Fruit fly (Drosophila melanogaster) ovary, adult (tissue): ENCODE measurements around the gene CG9030.
A peak's percentile ranks its signal among the peaks of the same experiment; 100 is the strongest.

Experiments
- CG17801 ChIP-seq: fragments of 200-800 bp; optimal IDR thresholded peaks from 2 replicates; lab custom pipeline; 2019; ENCODE audit warnings: missing biosample characterization, mild to moderate bottlenecking, missing genetic modification characterization, moderate library complexity; ENCODE audit not compliant: partially characterized antibody

CG9030 gene

dm6 chrX:14955050-14955783 is at the start of gene CG9030, which contains the start of gene eag:
Gene CG9030, minus strand, starts transcription at chrX:14955100.
Gene eag, plus strand, starts transcription at chrX:14955477.
- TF ChIP-seq CG17801 (GFP tag; lab: Kevin White, UChicago), result no peak

dm6 chrX:14960856-14961255 is 6.0 kb upstream of the CG9030 start:
- no peak for TF ChIP-seq CG17801 (GFP tag; lab: Kevin White, UChicago)

dm6 chrX:14953896-14954295 is 1.0 kb downstream of the CG9030 start:
- TF ChIP-seq CG17801 (GFP tag; lab: Kevin White, UChicago), result peak; percentile 48

- TF ChIP-seq CG17801 (GFP tag; lab: Kevin White, UChicago), result peak; percentile 96
Observed at dm6 chrX:14952845-14953720, 1.8 kb downstream of the CG9030 start, which contains the start of gene pdgy. Gene pdgy, minus strand, starts transcription at chrX:14953532.

dm6 chrX:14952097-14952844 is 2.6 kb downstream of the CG9030 start:
- peak; percentile 50 for TF ChIP-seq CG17801 (GFP tag; lab: Kevin White, UChicago)

- TF ChIP-seq CG17801 (GFP tag; lab: Kevin White, UChicago), result no peak
Observed at dm6 chrX:14951346-14951862, 3.5 kb downstream of the CG9030 start.

dm6 chrX:14950273-14951272 is 4.3 kb downstream of the CG9030 start:
- TF ChIP-seq CG17801 (GFP tag; lab: Kevin White, UChicago), result peak; percentile 99

- no peak for TF ChIP-seq CG17801 (GFP tag; lab: Kevin White, UChicago)
Observed at dm6 chrX:14949227-14949626, 5.7 kb downstream of the CG9030 start.

dm6 chrX:14947399-14947798 is 7.5 kb downstream of the CG9030 start:
- peak; percentile 95 for TF ChIP-seq CG17801 (GFP tag; lab: Kevin White, UChicago)

dm6 chrX:14946522-14946921 is 8.4 kb downstream of the CG9030 start:
- TF ChIP-seq CG17801 (GFP tag; lab: Kevin White, UChicago), result no peak

- TF ChIP-seq CG17801 (GFP tag; lab: Kevin White, UChicago), result no peak
Observed at dm6 chrX:14936250-14936649, 18.6 kb downstream of the CG9030 start.

dm6 chrX:14931296-14931695 is 23.6 kb downstream of the CG9030 start:
- TF ChIP-seq CG17801 (GFP tag; lab: Kevin White, UChicago), result no peak

dm6 chrX:14929813-14930212 is 25.1 kb downstream of the CG9030 start:
- TF ChIP-seq CG17801 (GFP tag; lab: Kevin White, UChicago), result no peak
